Worm (Caenorhabditis elegans) whole organism, late embryonic: ENCODE results near the gene H35B03.2.

ENCODE experiments used
- F13H6.1 ChIP-seq: sonication (generic microtip); optimal IDR thresholded peaks from 2 replicates; lab custom pipeline; 2016; ENCODE audit warnings: missing genetic modification characterization, missing compliant biosample characterization
- ahr-1 ChIP-seq: sonication (generic microtip); optimal IDR thresholded peaks from 2 replicates; lab custom pipeline; 2016; ENCODE audit warnings: missing genetic modification characterization, missing compliant biosample characterization
- ceh-19 ChIP-seq: fragments of 200-800 bp; sonication (Bioruptor generic); optimal IDR thresholded peaks from 2 replicates; lab custom pipeline; 2018; ENCODE audit warnings: mild to moderate bottlenecking, missing genetic modification characterization, missing compliant biosample characterization
- fkh-10 ChIP-seq: fragments of 150-350 bp; optimal IDR thresholded peaks from 2 replicates; lab custom pipeline; 2014; ENCODE audit warnings: missing biosample characterization, missing genetic modification reagents, missing genetic modification characterization
- pax-1 ChIP-seq: fragments of 150-350 bp; optimal IDR thresholded peaks from 2 replicates; lab custom pipeline; 2014; ENCODE audit warnings: missing biosample characterization, missing genetic modification characterization
- pha-4 ChIP-seq: fragments of 150-350 bp; optimal IDR thresholded peaks from 2 replicates; lab custom pipeline; 2018; ENCODE audit warnings: missing biosample characterization, missing genetic modification reagents, missing genetic modification characterization
- pqm-1 ChIP-seq: sonication (generic microtip); optimal IDR thresholded peaks from 2 replicates; lab custom pipeline; 2016; ENCODE audit warnings: missing genetic modification characterization, missing compliant biosample characterization
- sox-4 ChIP-seq: sonication (generic microtip); optimal IDR thresholded peaks from 2 replicates; lab custom pipeline; 2017; ENCODE audit warnings: mild to moderate bottlenecking, missing genetic modification characterization, inconsistent platforms, missing compliant biosample characterization
- tbx-2 ChIP-seq: sonication (generic microtip); optimal IDR thresholded peaks from 2 replicates; lab custom pipeline; 2016; ENCODE audit warnings: missing genetic modification characterization, missing compliant biosample characterization
- unc-3 ChIP-seq, 2 experiments: fragments of 200-800 bp in 1 of 2; sonication (Bioruptor generic) in 1 of 2; sonication (generic microtip) in 1 of 2; conservative IDR thresholded peaks in 1 of 2; optimal IDR thresholded peaks in 1 of 2; 2 replicates each; pipeline versions ENCODE4 v1.3.6 to Lab custom; 2016 to 2022; ENCODE audit warnings: missing compliant biosample characterization in 2 of 2, missing genetic modification characterization in 2 of 2, missing genetic modification reagents in 1 of 2

- TF ChIP-seq F13H6.1 (tag; lab: Kevin White, UChicago) (no peak), unc-3 (GFP tag; conservative IDR thresholded peaks at IDR 0.05; lab: Robert Waterston, UW) (no peak), unc-3 (tag; optimal IDR thresholded peaks at IDR 0.05; lab: Kevin White, UChicago) (no peak), ahr-1 (no peak), pha-4 (tag; lab: Kevin White, UChicago) (no peak), pax-1 (no peak), tbx-2 (no peak), pqm-1 (no peak), ceh-19 (GFP tag; lab: Kevin White, UChicago) (no peak), sox-4 (tag; lab: Kevin White, UChicago) (no peak), fkh-10 (GFP tag; lab: Kevin White, UChicago) (no peak)
Observed at ce11 chrIV:5741045-5741444, 9.6 kb upstream of the H35B03.2 start, which contains the start of gene chil-11.
